Worm (Caenorhabditis elegans): Measurements from ENCODE around the gene prdx-3.

DNA sequence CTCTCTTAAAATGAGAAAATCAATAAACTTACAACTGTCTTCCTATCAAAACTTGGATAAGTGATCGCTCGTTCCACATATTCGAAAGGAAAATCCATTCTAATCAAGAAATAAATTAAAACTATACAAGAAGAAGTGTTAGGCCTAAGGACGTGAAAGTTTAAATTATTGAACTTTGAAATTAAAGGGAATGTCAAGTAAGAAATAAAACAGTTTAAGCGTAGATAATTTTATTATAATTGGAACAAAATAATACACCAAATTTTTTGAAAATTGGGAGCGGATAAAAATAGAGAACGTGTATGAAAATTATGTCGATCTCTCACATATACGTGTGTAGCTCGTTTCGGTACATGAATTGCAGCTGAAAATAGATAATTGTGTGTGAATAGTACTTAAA lies 22.2 kb downstream of the prdx-3 start, which contains the start of gene C28A5.6:
- no peak for TF ChIP-seq ztf-23 (GFP tag; IDR thresholded peaks at IDR 0.05)
- TF ChIP-seq med-1 (GFP tag; optimal IDR thresholded peaks at IDR 0.05; ENCODE audit: insufficient read depth), result no peak
- no peak for TF ChIP-seq tab-1 (GFP tag; IDR thresholded peaks at IDR 0.05)
- no peak for TF ChIP-seq ztf-29 (GFP tag; IDR thresholded peaks at IDR 0.05)
- no peak for TF ChIP-seq flt-1 (GFP tag; IDR thresholded peaks at IDR 0.05)
- no peak for TF ChIP-seq cog-1 (tag; optimal IDR thresholded peaks at IDR 0.05)

All from whole organism, midembryonic.